Worm (Caenorhabditis elegans): ENCODE data around the gene ZC395.4.
A peak's percentile ranks its signal among the peaks of the same experiment; 100 is the strongest.

ZC395.4 gene

DNA sequence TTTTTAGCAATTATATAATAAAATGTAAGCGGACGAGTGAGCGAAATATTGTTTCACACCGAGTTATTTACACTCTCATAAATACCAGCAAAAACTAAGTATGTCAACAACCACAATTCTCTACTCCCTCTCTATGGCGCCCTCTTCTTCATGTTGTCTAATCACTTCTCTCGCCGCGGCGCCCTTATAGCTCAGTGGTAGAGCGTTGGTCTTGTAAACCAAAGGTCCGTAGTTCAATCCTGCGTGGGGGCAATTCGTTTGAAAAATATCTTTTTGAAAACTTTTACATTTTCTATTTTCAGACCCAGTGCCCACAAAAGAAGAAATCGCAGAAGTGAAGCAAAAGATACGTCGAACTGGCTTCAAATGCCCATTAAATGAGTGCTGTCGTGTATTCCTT lies 35.8 kb downstream of the ZC395.4 start (continued):
- peak; percentile 100 for TF ChIP-seq tbp1 (GFP tag; optimal IDR thresholded peaks at IDR 0.05)
- no peak; the same call in 1 of the 2 replicates for TF ChIP-seq mcd-1 (GFP tag; IDR thresholded peaks at IDR 0.05)
- TF ChIP-seq ceh-91 (GFP tag; IDR thresholded peaks at IDR 0.05), result peak; percentile 48; the same call in 1 of the 2 replicates
- no peak for TF ChIP-seq unc-62 (GFP tag; optimal IDR thresholded peaks at IDR 0.05)
- peak; percentile 88; the same call in 1 of the 2 replicates for TF ChIP-seq F37B4.10 (GFP tag; IDR thresholded peaks at IDR 0.05)
- TF ChIP-seq efl-1 (GFP tag; optimal IDR thresholded peaks at IDR 0.05), result peak; percentile 11
- TF ChIP-seq madf-3 (GFP tag; IDR thresholded peaks at IDR 0.05), result peak; percentile 83
- TF ChIP-seq Y53G8AR.9 (GFP tag; conservative IDR thresholded peaks at IDR 0.05), result peak; percentile 68; the same call in 1 of the 2 replicates
- TF ChIP-seq egl-18 (GFP tag; IDR thresholded peaks at IDR 0.05), result no peak
- peak; percentile 59 for TF ChIP-seq madf-8 (GFP tag; conservative IDR thresholded peaks at IDR 0.05)
- TF ChIP-seq aptf-2 (GFP tag; conservative IDR thresholded peaks at IDR 0.05), result peak; percentile 72; the same call in 1 of the 2 replicates
- TF ChIP-seq nhr-179 (tag; optimal IDR thresholded peaks at IDR 0.05), result peak; percentile 31
- TF ChIP-seq chd-7 (tag; optimal IDR thresholded peaks at IDR 0.05), result peak; percentile 74
- TF ChIP-seq C17E4.6 (GFP tag; IDR thresholded peaks at IDR 0.05), result no peak; the same call in 1 of the 2 replicates
- peak; percentile 94 for TF ChIP-seq nhr-120 (GFP tag; IDR thresholded peaks at IDR 0.05)
- peak; percentile 66 for TF ChIP-seq unc-130 (GFP tag; optimal IDR thresholded peaks at IDR 0.05)
- TF ChIP-seq ztf-6 (GFP tag; IDR thresholded peaks at IDR 0.05), result peak; percentile 88
- TF ChIP-seq gei-17 (GFP tag; optimal IDR thresholded peaks at IDR 0.05), result no peak
- peak; percentile 66 for TF ChIP-seq F49E8.2 (tag; optimal IDR thresholded peaks at IDR 0.05; ENCODE audit: insufficient read depth)
- peak; percentile 64 for TF ChIP-seq ceh-27 (GFP tag; optimal IDR thresholded peaks at IDR 0.05)
- TF ChIP-seq T07F8.4 (tag; optimal IDR thresholded peaks at IDR 0.05), result peak; percentile 70
- peak; percentile 49 for TF ChIP-seq tlf-1 (GFP tag; optimal IDR thresholded peaks at IDR 0.05)
- peak; percentile 89 for TF ChIP-seq rpc-1 (optimal IDR thresholded peaks at IDR 0.05)
- TF ChIP-seq rpc-1 (tag; optimal IDR thresholded peaks at IDR 0.05), result peak; percentile 97
- TF ChIP-seq nhr-90 (tag; optimal IDR thresholded peaks at IDR 0.05), result peak; percentile 95
- TF ChIP-seq bed-1 (GFP tag; IDR thresholded peaks at IDR 0.05), result no peak
- TF ChIP-seq snpc-1.3 (tag; optimal IDR thresholded peaks at IDR 0.05; ENCODE audit: insufficient read depth), result peak; percentile 75
- TF ChIP-seq ztf-22 (GFP tag; optimal IDR thresholded peaks at IDR 0.05), result no peak
- peak; percentile 91 for TF ChIP-seq ceh-79 (tag; optimal IDR thresholded peaks at IDR 0.05)
- TF ChIP-seq ztf-18 (tag; optimal IDR thresholded peaks at IDR 0.05), result peak; percentile 80
- TF ChIP-seq rec-8 (tag; optimal IDR thresholded peaks at IDR 0.05), result peak; percentile 83 to 93
- no peak for TF ChIP-seq mes-4 (tag; optimal IDR thresholded peaks at IDR 0.05)
- TF ChIP-seq fkh-3 (tag; optimal IDR thresholded peaks at IDR 0.05), result peak; percentile 81
- no peak for TF ChIP-seq Y79H2A.3 (GFP tag; conservative IDR thresholded peaks at IDR 0.05)
- TF ChIP-seq ama-1 (optimal IDR thresholded peaks at IDR 0.05), result no peak
- TF ChIP-seq ama-1 (GFP tag; optimal IDR thresholded peaks at IDR 0.05), result peak; percentile 57 to 76
- TF ChIP-seq zfh-2 (GFP tag; conservative IDR thresholded peaks at IDR 0.05), result no peak
- TF ChIP-seq hmg-1.2 (GFP tag; IDR thresholded peaks at IDR 0.05), result peak; percentile 84

DNA sequence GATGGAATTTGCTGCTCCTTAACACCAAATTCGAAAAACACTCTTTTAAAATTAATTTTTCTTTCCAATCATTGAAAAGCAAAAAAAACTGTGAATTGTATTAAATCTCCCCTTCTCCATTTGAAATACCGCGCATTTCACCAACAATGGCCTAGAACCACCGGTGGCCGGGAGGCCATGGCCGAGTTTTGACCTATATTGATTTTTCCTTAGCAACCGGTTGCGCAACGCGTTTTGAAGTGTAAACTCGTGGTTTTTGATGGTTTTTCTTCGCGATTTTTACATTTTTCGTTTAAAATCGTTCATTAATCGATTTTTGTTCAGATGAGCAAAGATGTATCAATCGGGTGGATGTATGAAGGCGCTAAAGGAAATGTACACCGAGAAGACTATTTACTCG lies 38.4 kb downstream of the ZC395.4 start, which contains the start of gene mog-3:
mog-3 (plus strand) TSS at position 319 of the 400 bp plus-strand sequence.
- TF ChIP-seq C17E4.6 (GFP tag; IDR thresholded peaks at IDR 0.05) (no peak), somi-1 (GFP tag; optimal IDR thresholded peaks at IDR 0.05) (no peak), F52B5.7 (tag; optimal IDR thresholded peaks at IDR 0.05) (no peak), mel-28 (tag; optimal IDR thresholded peaks at IDR 0.05; ENCODE audit: borderline replicate concordance) (no peak), cebp-2 (GFP tag; IDR thresholded peaks at IDR 0.05) (no peak), Y67H2A.10 (GFP tag; conservative IDR thresholded peaks at IDR 0.05) (no peak), lin-35 (GFP tag; optimal IDR thresholded peaks at IDR 0.05) (peak in 1 of 3 experiments; percentile 65), xnd-1 (tag; optimal IDR thresholded peaks at IDR 0.05) (no peak), dox-1 (GFP tag; IDR thresholded peaks at IDR 0.05) (peak; percentile 59), bed-1 (GFP tag; IDR thresholded peaks at IDR 0.05) (no peak), die-1 (tag; optimal IDR thresholded peaks at IDR 0.05) (no peak), mcd-1 (GFP tag; IDR thresholded peaks at IDR 0.05) (0 out of 2 replicates have a peak, but pooled peaks have one; percentile 26), attf-5 (GFP tag; optimal IDR thresholded peaks at IDR 0.05) (peak; percentile 23), F39B2.1 (GFP tag; IDR thresholded peaks at IDR 0.05) (no peak), ztf-26 (tag; optimal IDR thresholded peaks at IDR 0.05) (no peak), lin-40 (tag; optimal IDR thresholded peaks at IDR 0.05) (no peak)
